Worm (Caenorhabditis elegans): ENCODE results near the gene unc-129.

DNA sequence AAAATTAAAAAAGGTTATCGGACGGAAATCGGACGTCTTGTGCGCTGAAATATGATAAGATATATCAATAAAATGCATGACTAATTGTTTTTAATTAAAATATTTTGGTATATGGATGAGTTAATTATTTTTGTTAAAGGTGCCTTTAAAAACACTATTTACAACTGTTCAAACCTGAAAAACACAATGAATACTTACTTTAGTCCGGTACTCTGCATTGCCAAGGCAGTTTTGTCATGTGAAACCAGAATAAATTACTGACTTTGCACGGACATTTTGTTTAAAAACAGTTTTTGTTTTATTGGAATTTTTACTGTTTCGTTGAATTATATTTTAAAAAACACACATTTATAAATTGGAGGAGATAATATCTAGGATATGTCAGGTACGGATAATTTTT is 37.2 kb downstream of the unc-129 start, which contains the start of gene suex-2:
- TF ChIP-seq lin-13 (tag; optimal IDR thresholded peaks at IDR 0.05): no peak
- no peak for TF ChIP-seq unc-62 (GFP tag; optimal IDR thresholded peaks at IDR 0.05)
- no peak for TF ChIP-seq snpc-4 (tag; optimal IDR thresholded peaks at IDR 0.05)
- TF ChIP-seq nhr-76 (tag; optimal IDR thresholded peaks at IDR 0.05): no peak
- TF ChIP-seq elt-3 (tag; optimal IDR thresholded peaks at IDR 0.05): no peak
- no peak for TF ChIP-seq nhr-12 (tag; optimal IDR thresholded peaks at IDR 0.05)
- no peak for TF ChIP-seq unc-39 (tag; optimal IDR thresholded peaks at IDR 0.05)
- TF ChIP-seq mep-1 (tag; optimal IDR thresholded peaks at IDR 0.05): no peak

All from whole organism, mixed stage, embryonic.